Fruit fly (Drosophila melanogaster) whole organism, prepupa: ENCODE results near the gene Lamtor5.

Experiments
- Blimp-1 ChIP-seq: fragments of 200-800 bp; sonication (Bioruptor generic); optimal IDR thresholded peaks from 3 replicates; lab custom pipeline; 2017; ENCODE audit warnings: missing biosample characterization, missing genetic modification characterization, mild to moderate bottlenecking, moderate library complexity, missing genetic modification reagents
- CG10631 ChIP-seq: fragments of 200-800 bp; sonication (Bioruptor generic); optimal IDR thresholded peaks from 2 replicates; lab custom pipeline; 2016; ENCODE audit warnings: missing biosample characterization, missing genetic modification characterization
- CG10669 ChIP-seq: fragments of 200-800 bp; sonication (Bioruptor generic); optimal IDR thresholded peaks from 3 replicates; lab custom pipeline; 2018; ENCODE audit warnings: missing biosample characterization, mild to moderate bottlenecking, missing genetic modification characterization, moderate library complexity
- CG11294 ChIP-seq: fragments of 200-800 bp; sonication (Bioruptor generic); IDR thresholded peaks from 2 replicates; pipeline ENCODE4 v1.3.6; 2022; ENCODE audit warnings: missing biosample characterization, missing genetic modification characterization
- CG11762 ChIP-seq: fragments of 200-800 bp; sonication (Bioruptor generic); optimal IDR thresholded peaks from 3 replicates; lab custom pipeline; 2016; ENCODE audit warnings: missing biosample characterization, missing genetic modification characterization; ENCODE audit not compliant: insufficient read depth
- CG15336 ChIP-seq: fragments of 200-800 bp; sonication (Bioruptor generic); IDR thresholded peaks from 2 replicates; pipeline ENCODE4 v1.3.6; 2022; ENCODE audit warnings: missing biosample characterization, missing genetic modification characterization
- CG1621 ChIP-seq: fragments of 200-800 bp; sonication (Bioruptor generic); optimal IDR thresholded peaks from 3 replicates; lab custom pipeline; 2018; ENCODE audit warnings: missing biosample characterization, mild to moderate bottlenecking, missing genetic modification characterization
- CG16779 ChIP-seq: fragments of 200-800 bp; sonication (Bioruptor generic); optimal IDR thresholded peaks from 3 replicates; lab custom pipeline; 2017; ENCODE audit warnings: missing biosample characterization, mild to moderate bottlenecking, missing genetic modification characterization
- CG3032 ChIP-seq: fragments of 200-800 bp; optimal IDR thresholded peaks from 2 replicates; lab custom pipeline; 2019; ENCODE audit warnings: missing biosample characterization, mild to moderate bottlenecking, missing genetic modification characterization, moderate library complexity
- CG31627 ChIP-seq: fragments of 200-800 bp; sonication (Bioruptor generic); optimal IDR thresholded peaks from 3 replicates; lab custom pipeline; 2016; ENCODE audit warnings: missing biosample characterization, missing genetic modification characterization
- CG32006 ChIP-seq: fragments of 200-800 bp; sonication (Bioruptor generic); optimal IDR thresholded peaks from 3 replicates; lab custom pipeline; 2017; ENCODE audit warnings: missing biosample characterization, mild to moderate bottlenecking, missing genetic modification characterization
- CG34406 ChIP-seq: fragments of 200-800 bp; sonication (Bioruptor generic); optimal IDR thresholded peaks from 3 replicates; lab custom pipeline; 2016; ENCODE audit warnings: missing biosample characterization, missing genetic modification characterization
- CG3919 ChIP-seq: fragments of 200-800 bp; sonication (Bioruptor generic); optimal IDR thresholded peaks from 3 replicates; lab custom pipeline; 2016; ENCODE audit warnings: missing biosample characterization, missing genetic modification characterization
- CG6163 ChIP-seq: fragments of 200-800 bp; sonication (Bioruptor generic); IDR thresholded peaks from 3 replicates; pipeline ENCODE4 v1.3.6; 2022; ENCODE audit warnings: missing biosample characterization, missing genetic modification characterization
- CG6276 ChIP-seq: fragments of 200-800 bp; sonication (Bioruptor generic); optimal IDR thresholded peaks from 2 replicates; lab custom pipeline; 2017; ENCODE audit warnings: missing biosample characterization, mild to moderate bottlenecking, missing genetic modification characterization
- CG6792 ChIP-seq: fragments of 200-800 bp; sonication (Bioruptor generic); optimal IDR thresholded peaks from 3 replicates; lab custom pipeline; 2016; ENCODE audit warnings: missing biosample characterization, missing genetic modification characterization
- CG6854 ChIP-seq: fragments of 200-800 bp; sonication (Bioruptor generic); optimal IDR thresholded peaks from 2 replicates; lab custom pipeline; 2017; ENCODE audit warnings: missing biosample characterization, mild to moderate bottlenecking, missing genetic modification characterization
- CG7368 ChIP-seq: fragments of 200-800 bp; sonication (Bioruptor generic); optimal IDR thresholded peaks from 3 replicates; lab custom pipeline; 2016; ENCODE audit warnings: missing biosample characterization, missing genetic modification characterization
- CG8119 ChIP-seq: fragments of 200-800 bp; sonication (Bioruptor generic); IDR thresholded peaks from 3 replicates; pipeline ENCODE4 v1.3.6; 2022; ENCODE audit warnings: missing biosample characterization, missing genetic modification characterization
- CG8319 ChIP-seq: fragments of 200-800 bp; sonication (Bioruptor generic); optimal IDR thresholded peaks from 3 replicates; lab custom pipeline; 2016; ENCODE audit warnings: missing biosample characterization, missing genetic modification characterization
- CG8632 ChIP-seq: fragments of 200-800 bp; sonication (Bioruptor generic); optimal IDR thresholded peaks from 3 replicates; lab custom pipeline; 2016; ENCODE audit warnings: missing biosample characterization, missing genetic modification characterization
- CG9139 ChIP-seq: fragments of 200-800 bp; sonication (Bioruptor generic); optimal IDR thresholded peaks from 3 replicates; lab custom pipeline; 2017; ENCODE audit warnings: missing biosample characterization, mild to moderate bottlenecking, missing genetic modification characterization
- Eip75B ChIP-seq: fragments of 200-800 bp; sonication (Bioruptor generic); optimal IDR thresholded peaks from 3 replicates; lab custom pipeline; 2016; ENCODE audit warnings: missing biosample characterization, missing genetic modification characterization
- Eip78C ChIP-seq: fragments of 200-800 bp; sonication (Bioruptor generic); peaks from one replicate; lab custom pipeline; 2016; ENCODE audit warnings: missing biosample characterization, missing genetic modification characterization
- Eip93F ChIP-seq: fragments of 200-800 bp; sonication (Bioruptor generic); optimal IDR thresholded peaks from 2 replicates; lab custom pipeline; 2016; ENCODE audit warnings: missing biosample characterization, mild to moderate bottlenecking, missing genetic modification characterization
- Ets21C ChIP-seq: fragments of 200-800 bp; sonication (Bioruptor generic); optimal IDR thresholded peaks from 3 replicates; lab custom pipeline; 2016; ENCODE audit warnings: missing biosample characterization, missing genetic modification characterization
- Ets96B ChIP-seq: fragments of 200-800 bp; optimal IDR thresholded peaks from 2 replicates; lab custom pipeline; 2019; ENCODE audit warnings: missing biosample characterization, mild to moderate bottlenecking, missing genetic modification characterization, moderate library complexity
- Gug ChIP-seq: fragments of 200-800 bp; sonication (Bioruptor generic); IDR thresholded peaks from 2 replicates; pipeline ENCODE4 v1.3.6; 2022; ENCODE audit warnings: missing biosample characterization, missing genetic modification characterization
- Hr38 ChIP-seq: sonication (Bioruptor generic); optimal IDR thresholded peaks from 2 replicates; lab custom pipeline; 2016; ENCODE audit warnings: missing biosample characterization, missing genetic modification characterization
- Hr4 ChIP-seq: fragments of 200-800 bp; sonication (Bioruptor generic); optimal IDR thresholded peaks from 3 replicates; lab custom pipeline; 2016; ENCODE audit warnings: missing biosample characterization, missing genetic modification characterization
- Lpt ChIP-seq: fragments of 200-800 bp; sonication (Bioruptor generic); optimal IDR thresholded peaks from 3 replicates; lab custom pipeline; 2016; ENCODE audit warnings: missing biosample characterization, missing genetic modification characterization
- Met ChIP-seq: fragments of 200-800 bp; sonication (Bioruptor generic); optimal IDR thresholded peaks from 3 replicates; lab custom pipeline; 2016; ENCODE audit warnings: missing biosample characterization, missing genetic modification characterization
- OdsH ChIP-seq: fragments of 200-800 bp; sonication (Bioruptor generic); optimal IDR thresholded peaks from 3 replicates; lab custom pipeline; 2016; ENCODE audit warnings: missing biosample characterization, missing genetic modification characterization
- Smox ChIP-seq: fragments of 200-800 bp; sonication (Bioruptor generic); optimal IDR thresholded peaks from 3 replicates; lab custom pipeline; 2016; ENCODE audit warnings: missing biosample characterization, missing genetic modification characterization
- Sox102F ChIP-seq: fragments of 200-800 bp; sonication (Bioruptor generic); optimal IDR thresholded peaks from 2 replicates; lab custom pipeline; 2016; ENCODE audit warnings: missing biosample characterization, mild to moderate bottlenecking, missing genetic modification characterization
- Sox15 ChIP-seq: fragments of 200-800 bp; sonication (Bioruptor generic); optimal IDR thresholded peaks from 3 replicates; lab custom pipeline; 2016; ENCODE audit warnings: missing biosample characterization, missing genetic modification characterization
- achi ChIP-seq: fragments of 200-800 bp; sonication (Bioruptor generic); optimal IDR thresholded peaks from 3 replicates; lab custom pipeline; 2016; ENCODE audit warnings: missing biosample characterization, missing genetic modification characterization
- acj6 ChIP-seq: fragments of 200-800 bp; sonication (Bioruptor generic); optimal IDR thresholded peaks from 3 replicates; lab custom pipeline; 2016; ENCODE audit warnings: missing biosample characterization, missing genetic modification characterization
- cyc ChIP-seq: fragments of 200-800 bp; sonication (Bioruptor generic); optimal IDR thresholded peaks from 3 replicates; lab custom pipeline; 2016; ENCODE audit warnings: missing biosample characterization, missing genetic modification characterization
- dac ChIP-seq: fragments of 200-800 bp; sonication (Bioruptor generic); optimal IDR thresholded peaks from 2 replicates; lab custom pipeline; 2017; ENCODE audit warnings: missing biosample characterization, mild to moderate bottlenecking, missing genetic modification characterization
- esn ChIP-seq: fragments of 200-800 bp; sonication (Bioruptor generic); optimal IDR thresholded peaks from 2 replicates; lab custom pipeline; 2016; ENCODE audit warnings: missing biosample characterization, mild to moderate bottlenecking, missing genetic modification characterization, moderate library complexity
- fd59A ChIP-seq: fragments of 200-800 bp; sonication (Bioruptor generic); optimal IDR thresholded peaks from 2 replicates; lab custom pipeline; 2017; ENCODE audit warnings: missing biosample characterization, mild to moderate bottlenecking, missing genetic modification characterization, missing genetic modification reagents
- fkh ChIP-seq: fragments of 200-800 bp; sonication (Bioruptor generic); optimal IDR thresholded peaks from 3 replicates; lab custom pipeline; 2017; ENCODE audit warnings: missing biosample characterization, mild to moderate bottlenecking, missing genetic modification characterization, moderate library complexity
- lz ChIP-seq: fragments of 200-800 bp; sonication (Bioruptor generic); optimal IDR thresholded peaks from 3 replicates; lab custom pipeline; 2016; ENCODE audit warnings: missing biosample characterization, missing genetic modification characterization
- net ChIP-seq: fragments of 200-800 bp; sonication (Bioruptor generic); optimal IDR thresholded peaks from 3 replicates; lab custom pipeline; 2016; ENCODE audit warnings: missing biosample characterization, missing genetic modification characterization
- pdm3 ChIP-seq: fragments of 200-800 bp; sonication (Bioruptor generic); optimal IDR thresholded peaks from 3 replicates; lab custom pipeline; 2016; ENCODE audit warnings: missing biosample characterization, missing genetic modification characterization
- salr ChIP-seq, 2 experiments: fragments of 200-800 bp; sonication (Bioruptor generic); optimal IDR thresholded peaks; 3 replicates each; lab custom pipeline; 2016 to 2018; ENCODE audit warnings: missing biosample characterization in 2 of 2, missing genetic modification characterization in 2 of 2, mild to moderate bottlenecking in 1 of 2
- spab ChIP-seq: fragments of 200-800 bp; sonication (Bioruptor generic); optimal IDR thresholded peaks from 2 replicates; lab custom pipeline; 2017; ENCODE audit warnings: missing biosample characterization, mild to moderate bottlenecking, missing genetic modification characterization, missing genetic modification reagents
- ss ChIP-seq, 2 experiments: fragments of 200-800 bp; sonication (Bioruptor generic); optimal IDR thresholded peaks; 2 replicates in 1 of 2; 3 replicates in 1 of 2; lab custom pipeline; 2017 to 2018; ENCODE audit warnings: mild to moderate bottlenecking in 2 of 2, missing biosample characterization in 2 of 2, missing genetic modification characterization in 2 of 2, moderate library complexity in 1 of 2
- svp ChIP-seq: fragments of 200-800 bp; sonication (Bioruptor generic); peaks from one replicate; lab custom pipeline; 2016; ENCODE audit warnings: missing biosample characterization, missing genetic modification characterization
- topi ChIP-seq: fragments of 200-800 bp; sonication (Bioruptor generic); optimal IDR thresholded peaks from 3 replicates; lab custom pipeline; 2016; ENCODE audit warnings: missing biosample characterization, missing genetic modification characterization
- vri ChIP-seq: fragments of 200-800 bp; sonication (Bioruptor generic); optimal IDR thresholded peaks from 3 replicates; lab custom pipeline; 2016; ENCODE audit warnings: missing biosample characterization, mild to moderate bottlenecking, missing genetic modification characterization

Lamtor5 gene

dm6 chrX:1899445-1900085, 40.8 kb upstream of the Lamtor5 start:
- TF ChIP-seq CG10631 (GFP tag; lab: Kevin White, UChicago) (no peak), CG3919 (peak; percentile 51), dac (GFP tag; lab: Kevin White, UChicago) (no peak), Lpt (GFP tag; lab: Kevin White, UChicago) (peak; percentile 26), cyc (GFP tag; lab: Kevin White, UChicago) (no peak), Met (GFP tag; lab: Kevin White, UChicago) (no peak), Eip78C (GFP tag; lab: Kevin White, UChicago) (peak; percentile 11), fkh (GFP tag; lab: Kevin White, UChicago) (peak; percentile 57), Sox102F (GFP tag; lab: Kevin White, UChicago) (no peak), Smox (GFP tag; lab: Kevin White, UChicago) (no peak), net (GFP tag; lab: Kevin White, UChicago) (peak; percentile 42), Gug (GFP tag; lab: Robert Waterston, UW) (no peak), Hr38 (GFP tag; lab: Kevin White, UChicago) (no peak), CG6163 (GFP tag; lab: Robert Waterston, UW) (0 out of 3 replicates have a peak, but pooled peaks have one; percentile 12), spab (GFP tag; lab: Kevin White, UChicago) (no peak), acj6 (no peak), CG11762 (GFP tag; lab: Kevin White, UChicago) (no peak), OdsH (GFP tag; lab: Kevin White, UChicago) (no peak), CG7368 (peak; percentile 19), svp (GFP tag; lab: Kevin White, UChicago) (no peak), CG6276 (GFP tag; lab: Kevin White, UChicago) (no peak), CG34406 (no peak), CG15336 (GFP tag; lab: Robert Waterston, UW) (no peak; the same call in 1 of the 2 replicates), Ets96B (tag; lab: Kevin White, UChicago) (no peak), CG16779 (no peak), Sox15 (GFP tag; lab: Kevin White, UChicago) (no peak), fd59A (GFP tag; lab: Kevin White, UChicago) (no peak), CG31627 (GFP tag; lab: Kevin White, UChicago) (no peak), esn (GFP tag; lab: Kevin White, UChicago) (no peak), Ets21C (GFP tag; lab: Kevin White, UChicago) (no peak), salr (GFP tag; optimal IDR thresholded peaks at IDR 0.05; lab: Kevin White, UChicago) (no peak), Hr4 (GFP tag; lab: Kevin White, UChicago) (no peak), topi (GFP tag; lab: Kevin White, UChicago) (no peak), CG1621 (tag; lab: Kevin White, UChicago) (no peak), CG6792 (GFP tag; lab: Kevin White, UChicago) (no peak), Eip75B (GFP tag; lab: Kevin White, UChicago) (no peak), CG8319 (GFP tag; lab: Kevin White, UChicago) (no peak), Blimp-1 (GFP tag; lab: Kevin White, UChicago) (peak; percentile 56), CG32006 (no peak), CG3032 (tag; lab: Kevin White, UChicago) (no peak), vri (no peak), CG8632 (GFP tag; lab: Kevin White, UChicago) (no peak), pdm3 (GFP tag; lab: Kevin White, UChicago) (no peak), CG10669 (no peak), Eip93F (GFP tag; lab: Kevin White, UChicago) (no peak), ss (GFP tag; optimal IDR thresholded peaks at IDR 0.05; lab: Kevin White, UChicago) (peak in 1 of 2 experiments; percentile 46), achi (GFP tag; lab: Kevin White, UChicago) (no peak), CG6854 (GFP tag; lab: Kevin White, UChicago) (no peak), lz (GFP tag; lab: Kevin White, UChicago) (no peak), CG9139 (GFP tag; lab: Kevin White, UChicago) (no peak), CG11294 (GFP tag; lab: Robert Waterston, UW) (no peak), CG8119 (GFP tag; lab: Robert Waterston, UW) (no peak)
